Fruit fly (Drosophila melanogaster): ENCODE data around the gene CG9098.
A peak's percentile ranks its signal among the peaks of the same experiment; 100 is the strongest.

CG9098 gene

dm6 chr2L:6012303-6013070 is at the start of gene CG9098:
Gene CG9098 (minus strand): TSS chr2L:6012338.
- TF ChIP-seq CTCF (optimal IDR thresholded peaks at IDR 0.05) (no peak), CG8478 (optimal IDR thresholded peaks at IDR 0.05) (no peak)

- no peak for TF ChIP-seq CTCF (optimal IDR thresholded peaks at IDR 0.05)
- TF ChIP-seq CG8478 (optimal IDR thresholded peaks at IDR 0.05) = no peak
These were observed 48.1 kb upstream of the CG9098 start, which contains the start of gene CG34180 for dm6 chr2L:6060210-6060609. Gene CG34180 (plus strand): TSS chr2L:6060510.

- TF ChIP-seq CTCF (optimal IDR thresholded peaks at IDR 0.05) (no peak), CG8478 (optimal IDR thresholded peaks at IDR 0.05) (no peak)
These were observed 41.8 kb upstream of the CG9098 start, which contains the start of gene CG13995 for dm6 chr2L:6053874-6054469. Gene CG13995 (plus strand): TSS chr2L:6054302.

dm6 chr2L:6051212-6051621 is 39.1 kb upstream of the CG9098 start:
- TF ChIP-seq CG8478 (optimal IDR thresholded peaks at IDR 0.05) (no peak), CTCF (optimal IDR thresholded peaks at IDR 0.05) (no peak)

- TF ChIP-seq CG8478 (optimal IDR thresholded peaks at IDR 0.05) (no peak), CTCF (optimal IDR thresholded peaks at IDR 0.05) (peak in 1 of 2 experiments; percentile 20)
These were observed 38.4 kb upstream of the CG9098 start, which contains the start of gene CG9135 for dm6 chr2L:6050575-6050974. Gene CG9135 (plus strand): TSS chr2L:6050800.

dm6 chr2L:6048542-6048941 is 36.4 kb upstream of the CG9098 start, which contains the start of the genes CG34179 and slmo:
Gene CG34179 (minus strand): TSS chr2L:6048706.
Gene slmo (minus strand): TSS chr2L:6048706.
- TF ChIP-seq CG8478 (optimal IDR thresholded peaks at IDR 0.05) (no peak), CTCF (optimal IDR thresholded peaks at IDR 0.05) (no peak)

dm6 chr2L:6047528-6048160 is 35.5 kb upstream of the CG9098 start, which contains the start of gene IPIP:
Gene IPIP (plus strand): TSS chr2L:6048002.
- TF ChIP-seq CTCF (optimal IDR thresholded peaks at IDR 0.05) (peak in 1 of 2 experiments; percentile 38), CG8478 (optimal IDR thresholded peaks at IDR 0.05) (no peak)

- TF ChIP-seq CG8478 (optimal IDR thresholded peaks at IDR 0.05) (no peak), CTCF (optimal IDR thresholded peaks at IDR 0.05) (no peak)
These were observed 34.7 kb upstream of the CG9098 start for dm6 chr2L:6046865-6047264.

dm6 chr2L:6045972-6046718 is 34.0 kb upstream of the CG9098 start, which contains the start of gene Pfas:
Gene Pfas (minus strand): TSS chr2L:6046050.
- TF ChIP-seq CTCF (optimal IDR thresholded peaks at IDR 0.05) (no peak), CG8478 (optimal IDR thresholded peaks at IDR 0.05) (no peak)

- TF ChIP-seq CTCF (optimal IDR thresholded peaks at IDR 0.05) = no peak
- TF ChIP-seq CG8478 (optimal IDR thresholded peaks at IDR 0.05) = no peak
These were observed 33.3 kb upstream of the CG9098 start for dm6 chr2L:6045484-6045883.

- TF ChIP-seq CG8478 (optimal IDR thresholded peaks at IDR 0.05) (no peak), CTCF (optimal IDR thresholded peaks at IDR 0.05) (no peak)
These were observed 25.7 kb upstream of the CG9098 start, which contains the start of the genes CG9117 and CG31643 for dm6 chr2L:6037830-6038229. Gene CG9117 (minus strand): TSS chr2L:6037902. Gene CG31643 (plus strand): TSS chr2L:6038117.

- TF ChIP-seq CTCF (optimal IDR thresholded peaks at IDR 0.05) (no peak), CG8478 (optimal IDR thresholded peaks at IDR 0.05) (no peak)
These were observed 24.6 kb upstream of the CG9098 start, which contains the start of gene mtm for dm6 chr2L:6036710-6037109. Gene mtm (minus strand): TSS chr2L:6037015.

- TF ChIP-seq CTCF (optimal IDR thresholded peaks at IDR 0.05) = no peak
These were observed 23.0 kb upstream of the CG9098 start for dm6 chr2L:6035155-6035554.

- TF ChIP-seq CG8478 (optimal IDR thresholded peaks at IDR 0.05) (no peak), CTCF (optimal IDR thresholded peaks at IDR 0.05) (no peak)
These were observed 22.2 kb upstream of the CG9098 start, which contains the start of gene CG9109 for dm6 chr2L:6034344-6034743. Gene CG9109 (minus strand): TSS chr2L:6034423.

All from S2 (cell line).